Fruit fly (Drosophila melanogaster) S2 (cell line): Measurements from ENCODE around the gene CG11905.

Experiments
- CG8478 ChIP-seq: fragments of >200 bp; optimal IDR thresholded peaks from 2 replicates; lab custom pipeline; 2018
- CTCF ChIP-seq, 2 experiments: fragments of >200 bp; optimal IDR thresholded peaks; 2 replicates each; lab custom pipeline; 2018

DNA sequence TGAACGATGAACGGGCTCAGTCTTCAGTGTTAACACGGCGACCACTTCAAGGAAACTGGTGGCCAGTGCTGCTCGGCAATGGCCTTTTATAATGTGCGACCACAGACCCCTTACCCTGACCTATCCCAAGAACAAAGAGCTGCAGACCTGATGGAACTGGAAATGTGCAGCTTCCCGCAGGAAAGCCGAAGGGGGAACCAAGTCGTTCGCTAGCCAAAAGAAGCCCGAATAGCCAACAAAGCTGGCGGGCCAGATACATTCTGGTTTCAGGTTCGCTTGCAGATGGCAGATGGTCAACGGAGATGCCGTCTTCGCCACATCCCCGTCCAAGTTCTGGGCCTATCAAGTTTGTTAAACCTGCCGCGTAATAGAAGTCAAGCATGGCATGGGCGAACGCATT is 8.0 kb downstream of the CG11905 start, which contains the start of gene CG13023:
- TF ChIP-seq CG8478 (lab: Kevin White, UChicago) (no peak), CTCF (optimal IDR thresholded peaks at IDR 0.05; lab: Kevin White, UChicago) (no peak)
